Worm (Caenorhabditis elegans) whole organism, young adult: ENCODE measurements around the gene C55A6.11.

Experiments used
- C17E4.6 ChIP-seq: fragments of 200-800 bp; sonication (Bioruptor generic); IDR thresholded peaks from 2 replicates; pipeline ENCODE4 v1.3.6; 2022; ENCODE audit warnings: missing genetic modification reagents, missing genetic modification characterization, missing compliant biosample characterization
- D2030.7 ChIP-seq: fragments of 200-800 bp; sonication (Bioruptor generic); IDR thresholded peaks from 2 replicates; pipeline ENCODE4 v1.3.6; 2022; ENCODE audit warnings: missing genetic modification reagents, missing genetic modification characterization, missing compliant biosample characterization
- bed-2 ChIP-seq: fragments of 200-800 bp; sonication (Bioruptor generic); IDR thresholded peaks from 2 replicates; pipeline ENCODE4 v1.3.6; 2022; ENCODE audit warnings: missing genetic modification reagents, missing genetic modification characterization, missing compliant biosample characterization
- ceh-27 ChIP-seq: fragments of 200-800 bp; sonication (Bioruptor generic); optimal IDR thresholded peaks from 2 replicates; lab custom pipeline; 2018; ENCODE audit warnings: mild to moderate bottlenecking, missing genetic modification characterization, moderate library complexity, missing compliant biosample characterization
- dpl-1 ChIP-seq: fragments of 150-350 bp; optimal IDR thresholded peaks from 2 replicates; lab custom pipeline; 2014; ENCODE audit warnings: missing biosample characterization, missing genetic modification reagents, missing genetic modification characterization
- hmg-20 ChIP-seq: fragments of 200-800 bp; sonication (Bioruptor generic); IDR thresholded peaks from 2 replicates; pipeline ENCODE4 v1.3.6; 2022; ENCODE audit warnings: missing genetic modification reagents, missing genetic modification characterization, missing compliant biosample characterization
- let-526 ChIP-seq: fragments of 200-800 bp; sonication (Bioruptor generic); IDR thresholded peaks from 2 replicates; pipeline ENCODE4 v1.3.6; 2022; ENCODE audit warnings: missing genetic modification reagents, missing genetic modification characterization, missing compliant biosample characterization
- madf-3 ChIP-seq: fragments of 200-800 bp; sonication (Bioruptor generic); IDR thresholded peaks from 2 replicates; pipeline ENCODE4 v1.3.6; 2022; ENCODE audit warnings: missing genetic modification reagents, missing genetic modification characterization, missing compliant biosample characterization
- madf-6 ChIP-seq: fragments of 200-800 bp; sonication (Bioruptor generic); IDR thresholded peaks from 2 replicates; pipeline ENCODE4 v1.3.6; 2022; ENCODE audit warnings: missing genetic modification reagents, missing genetic modification characterization, missing compliant biosample characterization
- nhr-27 ChIP-seq: fragments of 200-800 bp; sonication (Bioruptor generic); optimal IDR thresholded peaks from 2 replicates; lab custom pipeline; 2018; ENCODE audit warnings: mild to moderate bottlenecking, missing genetic modification characterization, moderate library complexity, missing compliant biosample characterization
- ztf-26 ChIP-seq: sonication (generic microtip); optimal IDR thresholded peaks from 2 replicates; lab custom pipeline; 2017; ENCODE audit warnings: missing genetic modification characterization, missing compliant biosample characterization

DNA sequence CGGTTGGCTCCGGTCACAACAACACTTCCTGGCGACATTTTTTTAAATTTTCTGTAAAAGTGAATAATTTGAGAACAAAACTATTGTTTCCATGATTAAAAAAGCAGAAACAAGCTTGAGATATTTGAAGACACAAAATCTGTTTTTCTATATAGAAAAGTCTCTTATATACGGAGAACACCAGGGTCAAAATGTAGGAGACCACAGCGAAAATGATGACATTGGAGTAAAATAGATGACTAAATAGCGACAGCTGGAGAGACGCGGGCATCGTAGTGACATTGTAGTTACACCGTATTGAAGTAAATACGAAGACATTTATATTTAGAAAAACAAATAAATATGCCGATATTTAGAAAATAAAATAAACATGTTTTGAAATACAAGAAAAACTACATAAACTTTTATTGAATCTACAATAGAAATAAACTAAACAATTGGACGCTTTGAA, 4.1 kb upstream of the C55A6.11 start, which contains the start of gene sdz-8:
- TF ChIP-seq hmg-20 (GFP tag; lab: Robert Waterston, UW) = no peak
- TF ChIP-seq D2030.7 (GFP tag; lab: Robert Waterston, UW) = no peak
- no peak for TF ChIP-seq nhr-27
- TF ChIP-seq bed-2 (GFP tag; lab: Robert Waterston, UW) = no peak
- no peak for TF ChIP-seq C17E4.6 (GFP tag; lab: Robert Waterston, UW)
- TF ChIP-seq ceh-27 = no peak
- no peak for TF ChIP-seq madf-6
- no peak for TF ChIP-seq dpl-1 (GFP tag; lab: Kevin White, UChicago)
- TF ChIP-seq madf-3 = no peak
- no peak for TF ChIP-seq ztf-26 (tag; lab: Kevin White, UChicago)
- TF ChIP-seq let-526 = no peak
